Fruit fly (Drosophila melanogaster): Measurements from ENCODE around the gene MKP-4.
A peak's percentile ranks its signal among the peaks of the same experiment; 100 is the strongest.

MKP-4 gene

DNA sequence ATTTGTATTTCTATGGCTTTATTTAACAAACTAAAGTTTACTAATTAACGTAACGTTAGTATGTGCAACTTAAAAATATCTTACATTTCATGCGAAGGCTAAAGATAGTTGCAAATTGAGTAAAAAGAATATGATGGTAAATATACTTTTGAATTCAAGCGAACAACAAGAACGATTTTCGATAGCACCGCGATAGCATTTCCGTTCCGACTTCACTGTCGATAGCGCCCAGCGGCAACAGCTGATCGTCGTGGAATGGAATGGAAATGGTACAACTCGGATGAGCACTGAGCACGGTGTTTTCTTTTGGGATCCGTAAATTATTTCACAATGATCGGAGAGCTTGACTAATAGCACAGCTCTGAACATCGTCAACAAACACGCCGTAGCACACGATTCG lies 9.4 kb upstream of the MKP-4 start (continued):
- TF ChIP-seq Mrtf (GFP tag; IDR thresholded peaks at IDR 0.05) (no peak), CG8924 (tag; optimal IDR thresholded peaks at IDR 0.05) (peak; percentile 8), croc (GFP tag; conservative IDR thresholded peaks at IDR 0.05) (no peak), ssp (GFP tag; IDR thresholded peaks at IDR 0.05) (no peak), Hand (GFP tag; optimal IDR thresholded peaks at IDR 0.05) (peak; percentile 35), CG43689 (GFP tag; IDR thresholded peaks at IDR 0.05) (no peak), CG9876 (GFP tag; optimal IDR thresholded peaks at IDR 0.05) (no peak), Bdp1 (GFP tag; optimal IDR thresholded peaks at IDR 0.05) (no peak), fd3F (GFP tag; optimal IDR thresholded peaks at IDR 0.05) (no peak), Ravus (GFP tag; IDR thresholded peaks at IDR 0.05) (no peak), BtbVII (GFP tag; optimal IDR thresholded peaks at IDR 0.05) (peak; percentile 59), CG10979 (tag; optimal IDR thresholded peaks at IDR 0.05) (peak; percentile 45), jigr1 (GFP tag; IDR thresholded peaks at IDR 0.05) (no peak), ind (GFP tag; optimal IDR thresholded peaks at IDR 0.05) (no peak), CG8478 (optimal IDR thresholded peaks at IDR 0.05) (no peak), CG34224 (GFP tag; IDR thresholded peaks at IDR 0.05; ENCODE audit: partially characterized antibody) (peak; percentile 55; the same call in 2 of the 3 replicates), CG11723 (GFP tag; optimal IDR thresholded peaks at IDR 0.05) (peak; percentile 47), BEAF-32 (GFP tag; optimal IDR thresholded peaks at IDR 0.05) (peak; percentile 48), Dek (tag; optimal IDR thresholded peaks at IDR 0.05) (no peak), Pdp1 (GFP tag; optimal IDR thresholded peaks at IDR 0.05) (peak in 1 of 2 experiments; percentile 39), Hmx (GFP tag; optimal IDR thresholded peaks at IDR 0.05) (no peak), dmrt99B (tag; optimal IDR thresholded peaks at IDR 0.05) (no peak), CG13775 (GFP tag; optimal IDR thresholded peaks at IDR 0.05) (peak; percentile 64), CG11560 (tag; IDR thresholded peaks at IDR 0.05) (no peak), CG14965 (GFP tag; optimal IDR thresholded peaks at IDR 0.05; ENCODE audit: borderline replicate concordance) (no peak), CG9437 (GFP tag; optimal IDR thresholded peaks at IDR 0.05) (peak; percentile 17), ems (GFP tag; optimal IDR thresholded peaks at IDR 0.05) (peak; percentile 0), toy (GFP tag; IDR thresholded peaks at IDR 0.05) (no peak), ftz-f1 (GFP tag; optimal IDR thresholded peaks at IDR 0.05) (no peak), CG11093 (GFP tag; IDR thresholded peaks at IDR 0.05) (no peak), CG13123 (GFP tag; optimal IDR thresholded peaks at IDR 0.05) (no peak), CG10147 (GFP tag; optimal IDR thresholded peaks at IDR 0.05) (peak; percentile 58), crp (GFP tag; optimal IDR thresholded peaks at IDR 0.05) (peak; percentile 28 to 89), CG3847 (GFP tag; IDR thresholded peaks at IDR 0.05) (no peak), shn (GFP tag; optimal IDR thresholded peaks at IDR 0.05) (no peak), ERR (GFP tag; optimal IDR thresholded peaks at IDR 0.05) (no peak), mirr (GFP tag; optimal IDR thresholded peaks at IDR 0.05) (peak; percentile 89), chif (GFP tag; optimal IDR thresholded peaks at IDR 0.05) (no peak), CG6854 (GFP tag; optimal IDR thresholded peaks at IDR 0.05) (peak; percentile 52), CG15011 (GFP tag; optimal IDR thresholded peaks at IDR 0.05) (no peak), CkIIα-i1 (GFP tag; IDR thresholded peaks at IDR 0.05) (no peak), pnt (GFP tag; optimal IDR thresholded peaks at IDR 0.05) (no peak), seq (GFP tag; IDR thresholded peaks at IDR 0.05) (no peak), cg (GFP tag; optimal IDR thresholded peaks at IDR 0.05) (no peak), nerfin-1 (tag; optimal IDR thresholded peaks at IDR 0.05) (peak; percentile 54), CG33557 (GFP tag; optimal IDR thresholded peaks at IDR 0.05) (peak; percentile 58), CG9609 (GFP tag; optimal IDR thresholded peaks at IDR 0.05) (no peak), CG17829 (tag; optimal IDR thresholded peaks at IDR 0.05) (peak; percentile 44), CG14441 (GFP tag; IDR thresholded peaks at IDR 0.05) (no peak), CG12236 (GFP tag; optimal IDR thresholded peaks at IDR 0.05) (peak; percentile 20), CG3995 (GFP tag; optimal IDR thresholded peaks at IDR 0.05) (peak; percentile 37), amos (GFP tag; IDR thresholded peaks at IDR 0.05; ENCODE audit: partially characterized antibody) (peak; percentile 34; the same call in 1 of the 2 replicates)

All from whole organism, embryonic.